Fruit fly (Drosophila melanogaster) whole organism: ENCODE measurements around the gene CG11986.

Experiments used
- CG8478 ChIP-seq: fragments of >200 bp; optimal IDR thresholded peaks from 2 replicates; lab custom pipeline; 2018; ENCODE audit warnings: inconsistent platforms
- Dll ChIP-seq: fragments of >200 bp; optimal IDR thresholded peaks from 2 replicates; lab custom pipeline; 2017
- EcR ChIP-seq, 2 experiments: fragments of >200 bp; optimal IDR thresholded peaks; 2 replicates each; lab custom pipeline; 2017; ENCODE audit warnings: missing biosample characterization in 2 of 2, missing genetic modification characterization in 2 of 2, missing genetic modification reagents in 2 of 2
- pan ChIP-seq: fragments of >200 bp; optimal IDR thresholded peaks from 2 replicates; lab custom pipeline; 2017
- psq ChIP-seq: fragments of >200 bp; optimal IDR thresholded peaks from 2 replicates; lab custom pipeline; 2017
- usp ChIP-seq: fragments of >200 bp; optimal IDR thresholded peaks from 2 replicates; lab custom pipeline; 2017; ENCODE audit warnings: missing biosample characterization, missing genetic modification characterization, mixed read lengths

CG11986 gene

DNA sequence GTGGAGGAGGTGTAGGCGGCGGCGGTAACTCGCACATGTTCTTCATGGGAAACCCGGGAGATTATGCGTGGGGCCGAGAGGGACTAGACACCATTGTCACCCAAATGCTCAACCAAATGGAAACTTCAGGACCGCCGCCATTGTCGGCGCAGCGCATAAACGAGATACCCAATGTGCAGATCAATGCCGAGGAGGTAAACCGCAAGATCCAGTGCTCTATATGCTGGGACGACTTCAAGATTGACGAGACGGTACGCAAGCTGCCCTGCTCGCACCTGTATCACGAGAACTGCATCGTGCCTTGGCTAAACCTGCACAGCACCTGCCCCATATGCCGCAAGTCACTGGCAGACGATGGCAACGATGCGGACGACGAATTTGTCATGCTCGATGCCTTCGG lies 8.0 kb upstream of the CG11986 start:
- no peak for TF ChIP-seq Dll (lab: Kevin White, UChicago)
- TF ChIP-seq pan (lab: Kevin White, UChicago): no peak
- no peak for TF ChIP-seq usp (GFP tag; lab: Kevin White, UChicago)
- TF ChIP-seq EcR (GFP tag; optimal IDR thresholded peaks at IDR 0.05; lab: Kevin White, UChicago): no peak
- TF ChIP-seq psq (lab: Kevin White, UChicago): no peak
- no peak for TF ChIP-seq CG8478

DNA sequence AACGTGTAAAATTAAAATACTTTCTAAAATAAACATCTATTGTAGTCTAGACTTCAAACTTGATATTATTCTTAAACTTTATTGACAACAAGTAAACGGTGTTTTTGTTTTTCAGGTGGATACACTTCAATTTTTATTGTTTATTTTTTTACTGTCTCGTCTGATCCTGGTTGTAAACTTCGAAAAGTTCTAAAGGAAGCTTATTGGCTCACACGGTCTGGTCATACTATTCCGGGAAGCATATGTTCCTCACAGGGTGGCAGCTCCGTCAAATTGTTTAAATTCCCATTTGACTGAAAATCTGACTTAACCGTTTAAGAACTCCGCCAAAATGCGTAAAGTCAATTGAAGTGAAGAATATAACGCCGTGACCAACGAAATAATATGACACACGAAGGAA lies 7.0 kb upstream of the CG11986 start, which contains the start of gene CG11983:
Gene CG11983 (plus strand): TSS at position 120 of the 400 bp plus-strand sequence.
- TF ChIP-seq EcR (GFP tag; optimal IDR thresholded peaks at IDR 0.05; lab: Kevin White, UChicago) (no peak), psq (lab: Kevin White, UChicago) (no peak), usp (GFP tag; lab: Kevin White, UChicago) (no peak), Dll (lab: Kevin White, UChicago) (no peak), CG8478 (no peak), pan (lab: Kevin White, UChicago) (no peak)

DNA sequence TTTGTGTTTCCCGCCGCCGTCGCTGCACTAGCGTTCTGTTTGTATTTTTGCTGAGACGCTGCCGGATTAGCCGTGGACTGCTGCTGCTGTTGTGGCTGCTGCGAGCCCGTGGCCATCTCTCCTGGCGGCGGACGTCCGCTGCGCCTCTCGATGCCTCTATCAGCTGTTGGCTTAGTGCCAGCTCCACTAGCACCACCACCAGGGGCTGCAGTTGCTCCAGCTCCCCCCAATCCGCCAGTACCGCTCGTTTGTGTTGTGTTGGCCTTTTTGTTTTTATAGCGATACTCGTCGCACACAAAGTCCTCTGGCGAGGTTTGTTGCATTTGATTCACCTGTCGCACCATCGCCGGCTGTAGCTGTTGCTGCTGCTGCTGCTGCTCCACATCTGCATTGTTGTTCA lies 4.6 kb upstream of the CG11986 start:
- TF ChIP-seq CG8478 (no peak), pan (lab: Kevin White, UChicago) (no peak), psq (lab: Kevin White, UChicago) (no peak)

DNA sequence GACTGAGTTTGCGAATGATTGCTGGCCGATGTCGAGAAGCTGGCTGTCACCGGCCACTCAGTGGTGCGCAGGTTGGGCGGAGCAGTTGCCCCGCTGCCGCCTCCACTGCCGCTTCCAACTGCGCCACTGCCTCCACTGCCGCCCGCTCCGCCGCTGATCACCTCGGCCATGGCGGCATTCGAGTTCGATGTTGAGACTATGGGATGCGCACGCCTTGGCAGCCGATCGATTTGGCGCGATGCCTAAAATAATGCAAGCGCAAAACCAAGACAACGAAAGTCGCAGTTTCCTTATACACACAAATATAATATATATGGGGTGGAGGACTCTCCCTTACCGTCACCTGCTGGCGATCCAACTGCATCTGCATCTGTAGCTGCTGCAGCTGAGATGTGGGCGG lies 3.5 kb upstream of the CG11986 start:
- TF ChIP-seq pan (lab: Kevin White, UChicago): no peak

DNA sequence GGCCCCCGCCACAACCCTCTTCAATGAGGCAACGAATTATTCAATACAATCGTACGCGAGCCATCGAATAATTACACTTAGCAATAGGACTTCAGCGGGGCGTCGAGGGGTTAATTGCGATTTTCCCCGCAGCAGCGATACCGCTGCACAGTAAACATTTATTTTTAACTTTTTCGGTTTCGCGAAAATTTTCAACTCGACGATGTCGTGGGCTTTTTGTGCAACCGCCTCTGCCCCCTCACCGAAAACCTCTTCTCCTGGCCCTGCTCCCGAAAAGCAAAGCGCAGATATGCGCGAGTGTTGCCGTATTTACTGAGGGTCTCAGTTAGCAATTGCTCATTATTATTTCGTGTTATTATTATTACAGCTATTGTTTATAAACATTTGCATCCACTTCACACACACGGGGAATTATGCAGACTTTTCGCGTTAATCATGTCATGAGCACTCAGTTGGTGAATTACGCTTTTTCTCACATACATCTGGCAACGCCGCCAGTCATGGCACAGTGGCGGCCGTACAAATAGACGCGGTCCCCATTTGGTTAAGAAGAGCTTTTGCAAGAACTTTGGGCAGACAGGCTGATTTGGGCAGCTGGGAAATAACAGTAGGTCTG lies 1.4 kb upstream of the CG11986 start:
- TF ChIP-seq pan (lab: Kevin White, UChicago) (no peak), Dll (lab: Kevin White, UChicago) (no peak), EcR (GFP tag; optimal IDR thresholded peaks at IDR 0.05; lab: Kevin White, UChicago) (no peak), CG8478 (no peak), psq (lab: Kevin White, UChicago) (no peak), usp (GFP tag; lab: Kevin White, UChicago) (no peak)

DNA sequence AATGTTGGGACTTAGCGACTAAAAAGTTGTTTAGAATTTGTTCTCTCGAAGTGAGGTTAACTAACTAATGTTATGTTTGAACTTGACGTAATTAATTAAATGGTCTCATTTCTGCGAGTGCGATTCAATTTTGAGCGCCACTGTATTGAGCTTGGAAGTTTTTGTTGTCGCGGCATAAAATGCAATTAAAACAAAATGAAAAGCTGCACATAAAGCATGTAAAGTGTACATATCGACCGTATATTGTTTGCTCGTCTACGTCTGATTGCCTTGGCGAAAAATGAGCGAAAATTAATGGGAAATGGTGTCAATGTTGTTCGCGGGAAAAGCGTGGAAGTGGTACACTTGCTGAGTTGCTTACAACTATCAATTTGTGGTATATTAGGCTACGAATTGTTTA lies 1.6 kb downstream of the CG11986 start:
- TF ChIP-seq psq (lab: Kevin White, UChicago): no peak
- no peak for TF ChIP-seq Dll (lab: Kevin White, UChicago)
- TF ChIP-seq usp (GFP tag; lab: Kevin White, UChicago): no peak
- TF ChIP-seq CG8478: no peak
- no peak for TF ChIP-seq EcR (GFP tag; optimal IDR thresholded peaks at IDR 0.05; lab: Kevin White, UChicago)
- no peak for TF ChIP-seq pan (lab: Kevin White, UChicago)

DNA sequence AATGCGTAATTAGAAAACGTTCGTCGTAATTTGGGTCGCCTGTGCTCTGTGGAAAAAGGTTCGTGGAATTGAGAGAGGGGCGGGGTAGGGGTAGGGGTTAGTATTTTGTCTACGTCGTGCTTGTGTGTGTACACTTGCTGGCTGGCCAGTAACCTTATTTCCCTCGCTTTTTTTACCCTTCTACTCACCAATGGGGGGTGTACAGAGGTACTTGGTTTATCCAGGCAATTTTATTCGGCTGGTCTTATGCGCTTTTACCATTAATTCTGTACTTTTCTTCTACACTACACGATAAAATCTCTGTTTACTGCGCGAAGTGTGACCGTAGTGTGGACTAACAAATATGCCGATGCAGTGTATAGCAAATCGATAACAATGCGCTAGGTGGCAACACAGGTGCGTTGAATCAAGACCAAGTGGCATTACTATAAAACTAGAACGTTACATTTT lies 4.5 kb downstream of the CG11986 start, which contains the start of gene tgo:
Gene tgo (minus strand): TSS at position 334 of the 450 bp plus-strand sequence.
- no peak for TF ChIP-seq pan (lab: Kevin White, UChicago)
- no peak for TF ChIP-seq psq (lab: Kevin White, UChicago)
- TF ChIP-seq EcR (GFP tag; optimal IDR thresholded peaks at IDR 0.05; lab: Kevin White, UChicago): no peak
- TF ChIP-seq Dll (lab: Kevin White, UChicago): no peak
- no peak for TF ChIP-seq CG8478
- TF ChIP-seq usp (GFP tag; lab: Kevin White, UChicago): no peak

DNA sequence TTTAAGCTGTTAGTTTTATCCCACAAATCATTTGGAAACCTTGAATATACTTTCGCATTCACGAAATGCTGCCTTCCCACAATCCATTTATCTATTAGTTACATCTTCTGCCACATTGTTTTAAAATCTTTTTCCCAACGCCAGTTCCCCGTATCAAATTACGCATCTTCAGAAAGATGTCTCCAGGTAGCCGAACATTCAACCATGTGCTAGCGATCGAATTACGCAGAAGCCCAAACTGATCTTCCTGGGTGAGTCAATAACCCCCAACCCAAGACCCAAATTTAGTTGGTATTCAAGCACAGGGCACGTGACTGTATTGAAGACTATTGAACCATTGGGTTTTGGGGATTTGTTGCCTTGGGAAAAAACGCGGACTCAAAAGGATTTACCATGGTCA lies 8.7 kb downstream of the CG11986 start:
- TF ChIP-seq psq (lab: Kevin White, UChicago) (no peak), CG8478 (no peak), pan (lab: Kevin White, UChicago) (no peak), Dll (lab: Kevin White, UChicago) (no peak), usp (GFP tag; lab: Kevin White, UChicago) (no peak), EcR (GFP tag; optimal IDR thresholded peaks at IDR 0.05; lab: Kevin White, UChicago) (no peak)

DNA sequence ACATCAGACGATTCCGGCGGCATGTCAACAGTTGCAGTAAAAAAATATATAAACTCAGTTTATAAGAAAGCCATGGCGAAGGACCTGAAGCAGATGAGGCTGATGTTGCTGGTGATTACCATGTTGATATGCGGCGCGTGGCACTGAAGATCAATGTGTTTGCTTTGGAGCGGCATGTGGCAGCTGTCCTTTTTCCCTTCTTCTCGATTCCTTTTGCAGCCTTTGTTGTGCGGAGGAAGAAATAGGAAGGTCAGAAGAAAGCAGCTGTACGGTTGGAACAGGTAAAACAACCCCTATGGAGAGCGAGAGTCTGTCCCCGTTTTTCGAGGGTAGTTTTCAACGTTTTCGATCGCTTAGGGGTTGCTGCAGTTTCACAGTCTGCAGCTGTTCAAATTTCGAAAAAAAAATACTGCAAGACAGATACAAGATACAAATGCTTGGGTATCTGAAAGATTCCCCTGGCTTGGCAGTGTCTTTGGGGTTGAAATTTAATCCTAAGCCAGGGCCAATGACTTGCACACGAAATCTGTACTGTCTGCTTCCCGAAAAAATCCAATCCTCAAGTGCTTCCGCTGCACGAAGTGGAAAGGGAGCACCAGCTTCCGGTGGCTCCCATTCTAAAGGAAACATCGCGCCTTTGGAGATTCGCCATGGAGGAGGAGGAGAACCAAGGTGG lies 9.7 kb downstream of the CG11986 start:
- no peak for TF ChIP-seq usp (GFP tag; lab: Kevin White, UChicago)
- TF ChIP-seq psq (lab: Kevin White, UChicago): no peak

DNA sequence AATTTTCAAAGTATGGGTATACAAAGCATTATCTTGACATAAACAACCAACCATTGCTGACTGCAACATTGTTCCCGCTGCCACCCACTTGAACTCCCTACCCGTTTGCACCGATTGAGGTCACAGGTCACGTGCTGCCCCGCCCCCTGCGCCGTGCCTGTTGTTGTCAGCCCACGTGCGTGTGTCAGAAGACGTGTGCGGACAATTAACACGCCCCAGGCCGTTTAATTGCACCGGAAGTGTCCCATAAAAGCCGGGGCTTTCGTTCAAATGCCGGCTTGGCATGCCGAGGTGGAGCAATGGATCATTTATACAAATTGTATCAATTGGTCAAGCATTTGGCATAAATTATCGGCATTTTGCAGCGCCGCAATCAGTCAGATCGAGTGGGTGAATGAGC lies 11.8 kb downstream of the CG11986 start:
- TF ChIP-seq Dll (lab: Kevin White, UChicago): no peak
- TF ChIP-seq pan (lab: Kevin White, UChicago): no peak
- no peak for TF ChIP-seq EcR (GFP tag; optimal IDR thresholded peaks at IDR 0.05; lab: Kevin White, UChicago)
- no peak for TF ChIP-seq psq (lab: Kevin White, UChicago)
- no peak for TF ChIP-seq usp (GFP tag; lab: Kevin White, UChicago)
- no peak for TF ChIP-seq CG8478

DNA sequence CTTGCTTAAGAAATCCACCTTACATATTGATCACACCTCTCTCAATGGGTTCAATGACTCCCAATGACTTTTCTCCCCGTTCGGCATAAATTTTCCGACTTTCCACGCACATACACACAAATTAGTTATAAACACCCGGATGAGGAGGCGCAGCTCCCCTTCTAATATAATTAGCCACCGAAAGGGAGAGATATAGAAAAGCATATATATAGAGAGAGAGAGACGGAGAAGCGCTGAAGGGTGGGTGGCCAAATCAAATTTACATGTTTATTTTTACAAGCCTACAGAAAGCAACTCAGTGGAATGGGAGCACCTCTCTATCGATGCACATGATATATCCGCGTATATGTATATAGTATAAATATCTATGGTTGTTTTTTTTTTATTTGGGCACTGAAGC lies 13.4 kb downstream of the CG11986 start:
- TF ChIP-seq psq (lab: Kevin White, UChicago) (no peak), usp (GFP tag; lab: Kevin White, UChicago) (no peak), pan (lab: Kevin White, UChicago) (no peak), EcR (GFP tag; optimal IDR thresholded peaks at IDR 0.05; lab: Kevin White, UChicago) (no peak), Dll (lab: Kevin White, UChicago) (no peak), CG8478 (no peak)

DNA sequence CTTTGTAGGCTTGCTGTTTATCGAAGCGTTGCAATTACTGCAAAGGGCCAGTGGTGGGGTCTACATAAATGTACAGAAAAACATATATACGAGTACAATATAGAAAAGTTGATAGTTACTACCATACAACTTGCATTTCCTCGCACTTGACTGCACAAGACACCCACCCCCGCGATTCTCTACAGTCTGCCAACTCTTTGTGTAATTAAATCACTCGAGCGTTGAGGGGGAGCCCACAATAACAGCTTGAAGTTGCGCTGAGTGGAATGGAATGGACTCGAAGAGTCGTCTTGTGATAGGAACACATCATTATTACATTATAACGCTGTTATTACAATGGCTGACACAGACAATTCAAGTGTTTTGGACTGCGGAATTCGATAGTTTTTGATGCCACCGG lies 14.2 kb downstream of the CG11986 start:
- TF ChIP-seq pan (lab: Kevin White, UChicago): no peak
- no peak for TF ChIP-seq CG8478
- no peak for TF ChIP-seq usp (GFP tag; lab: Kevin White, UChicago)
- no peak for TF ChIP-seq psq (lab: Kevin White, UChicago)
- TF ChIP-seq EcR (GFP tag; optimal IDR thresholded peaks at IDR 0.05; lab: Kevin White, UChicago): no peak
- no peak for TF ChIP-seq Dll (lab: Kevin White, UChicago)
